Worm (Caenorhabditis elegans): ENCODE results near the gene srb-16.

ce11 chrII:5136296-5136767, 14.4 kb downstream of the srb-16 start, which contains the start of gene F58A6.2:
- TF ChIP-seq ama-1 (optimal IDR thresholded peaks at IDR 0.05) = no peak
- no peak for TF ChIP-seq fkh-10 (GFP tag; optimal IDR thresholded peaks at IDR 0.05)

Measured in whole organism, late embryonic.